Worm (Caenorhabditis elegans) whole organism, L4 larva: ENCODE measurements around the gene ergi-2.

Experiments used
- ZK337.2 ChIP-seq: fragments of 200-800 bp; sonication (Bioruptor generic); IDR thresholded peaks from 2 replicates; pipeline ENCODE4 v1.3.6; 2022; ENCODE audit warnings: missing genetic modification reagents, missing genetic modification characterization, missing compliant biosample characterization
- attf-4 ChIP-seq: sonication (generic microtip); optimal IDR thresholded peaks from 3 replicates; lab custom pipeline; 2017; ENCODE audit warnings: missing biosample characterization, missing genetic modification characterization
- dmd-8 ChIP-seq: fragments of 200-800 bp; sonication (Bioruptor generic); IDR thresholded peaks from 2 replicates; pipeline ENCODE4 v1.3.6; 2022; ENCODE audit warnings: missing genetic modification characterization, missing compliant biosample characterization
- dmd-9 ChIP-seq: fragments of 200-800 bp; sonication (Bioruptor generic); IDR thresholded peaks from 2 replicates; pipeline ENCODE4 v1.3.6; 2022; ENCODE audit warnings: missing genetic modification reagents, missing genetic modification characterization, missing compliant biosample characterization
- lin-1 ChIP-seq: fragments of 200-800 bp; sonication (Bioruptor generic); IDR thresholded peaks from 2 replicates; pipeline ENCODE4 v1.3.6; 2022; ENCODE audit warnings: missing genetic modification reagents, missing genetic modification characterization, missing compliant biosample characterization
- lin-39 ChIP-seq: fragments of 150-350 bp; optimal IDR thresholded peaks from 2 replicates; lab custom pipeline; 2014; ENCODE audit warnings: missing biosample characterization, missing genetic modification reagents, missing genetic modification characterization
- madf-5 ChIP-seq, 2 experiments: fragments of 200-800 bp; sonication (Bioruptor generic); IDR thresholded peaks; 2 replicates each; pipeline ENCODE4 v1.3.6; 2022; ENCODE audit warnings: missing compliant biosample characterization in 2 of 2, missing genetic modification characterization in 2 of 2
- nhr-102 ChIP-seq: sonication (generic microtip); optimal IDR thresholded peaks from 2 replicates; lab custom pipeline; 2016; ENCODE audit warnings: mild to moderate bottlenecking, missing genetic modification characterization, moderate library complexity, missing compliant biosample characterization
- nhr-25 ChIP-seq: sonication (generic microtip); optimal IDR thresholded peaks from 2 replicates; lab custom pipeline; 2017; ENCODE audit warnings: missing genetic modification characterization, mild to moderate bottlenecking, missing compliant biosample characterization, antibody characterized with exemption, moderate library complexity, borderline replicate concordance; ENCODE audit not compliant: insufficient read depth
- nhr-41 ChIP-seq: fragments of 200-800 bp; sonication (Bioruptor generic); IDR thresholded peaks from 2 replicates; pipeline ENCODE4 v1.3.6; 2022; ENCODE audit warnings: missing genetic modification reagents, missing genetic modification characterization, missing compliant biosample characterization
- set-16 ChIP-seq: fragments of 200-800 bp; sonication (Bioruptor generic); IDR thresholded peaks from 2 replicates; pipeline ENCODE4 v1.3.6; 2022; ENCODE audit warnings: missing genetic modification reagents, missing genetic modification characterization, missing compliant biosample characterization
- unc-62 ChIP-seq, 3 experiments: fragments of 150-350 bp in 1 of 3; sonication (generic microtip); optimal IDR thresholded peaks in 2 of 3; peaks in 1 of 3; 1 replicate in 1 of 3; 2 replicates in 2 of 3; lab custom pipeline; 2014 to 2017; ENCODE audit warnings: missing biosample characterization in 3 of 3, missing genetic modification characterization in 3 of 3, missing genetic modification reagents in 3 of 3, missing genotype in 1 of 3
- vab-7 ChIP-seq: fragments of 200-800 bp; sonication (Bioruptor generic); IDR thresholded peaks from 2 replicates; pipeline ENCODE4 v1.3.6; 2022; ENCODE audit warnings: missing genetic modification reagents, missing genetic modification characterization, missing compliant biosample characterization

The ergi-2 gene

DNA sequence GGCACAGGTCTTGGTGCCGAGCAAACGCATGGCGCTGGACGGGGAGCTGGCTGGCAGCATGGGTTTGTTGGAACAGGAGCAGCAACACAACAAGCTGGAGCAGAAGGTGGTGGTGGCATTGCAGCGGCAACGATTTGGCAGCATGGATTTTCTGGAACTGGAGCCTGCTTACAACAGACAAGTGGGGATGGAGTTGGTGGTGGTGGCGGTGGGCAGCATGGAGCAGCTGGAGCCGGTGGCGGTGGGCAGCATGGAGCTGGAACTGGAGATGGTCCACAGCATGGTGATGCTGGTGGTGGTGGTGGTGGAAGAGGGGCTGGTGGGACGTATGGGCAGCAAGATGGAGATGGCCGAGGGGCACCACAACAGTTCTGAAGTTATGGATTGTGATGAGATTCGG is 46.3 kb downstream of the ergi-2 start:
- TF ChIP-seq set-16 = peak; percentile 92
- TF ChIP-seq attf-4 = no peak
- 0 out of 4 replicates have a peak, but pooled peaks of 1 of the 2 experiments have one; percentile 43 for TF ChIP-seq madf-5 (GFP tag; IDR thresholded peaks at IDR 0.05; lab: Robert Waterston, UW)
- TF ChIP-seq, all 104 proteins: peak for 2

- TF ChIP-seq ZK337.2 (GFP tag; lab: Robert Waterston, UW) (no peak), unc-62 (GFP tag; optimal IDR thresholded peaks at IDR 0.05 in 1 of 2; lab: Kevin White, UChicago) (peak in 1 of 2 experiments; percentile 67), unc-62 (tag; optimal IDR thresholded peaks at IDR 0.05; lab: Kevin White, UChicago) (no peak), nhr-102 (tag; lab: Kevin White, UChicago) (no peak), nhr-25 (no peak)
These were observed 47.6 kb downstream of the ergi-2 start for ce11 chrX:14959393-14960073.

DNA sequence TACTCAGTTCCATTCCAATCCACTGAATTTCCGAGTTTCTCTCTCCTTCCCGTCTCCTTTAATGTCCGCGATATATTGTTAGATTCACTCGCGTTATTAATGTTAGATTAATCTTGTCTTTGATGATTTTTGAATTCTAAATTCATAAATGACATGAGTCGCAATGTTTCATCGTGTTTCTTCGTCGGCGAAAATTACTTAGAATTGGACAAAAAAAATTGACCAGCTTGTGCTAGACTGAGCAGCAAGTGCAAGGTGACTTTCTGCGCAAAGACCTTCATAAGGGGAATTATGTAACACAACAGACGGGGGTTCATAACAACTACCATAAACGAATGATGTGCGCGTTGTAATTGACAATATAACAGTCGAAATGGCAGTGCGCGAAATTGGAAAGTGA is 48.7 kb downstream of the ergi-2 start:
- peak in 1 of 2 experiments; percentile 97 for TF ChIP-seq unc-62 (GFP tag; optimal IDR thresholded peaks at IDR 0.05 in 1 of 2; lab: Kevin White, UChicago)
- TF ChIP-seq unc-62 (tag; optimal IDR thresholded peaks at IDR 0.05; lab: Kevin White, UChicago) = no peak
- TF ChIP-seq dmd-8 (GFP tag; lab: Robert Waterston, UW) = no peak
- TF ChIP-seq vab-7 = no peak
- TF ChIP-seq, all 104 proteins: peak for 1

DNA sequence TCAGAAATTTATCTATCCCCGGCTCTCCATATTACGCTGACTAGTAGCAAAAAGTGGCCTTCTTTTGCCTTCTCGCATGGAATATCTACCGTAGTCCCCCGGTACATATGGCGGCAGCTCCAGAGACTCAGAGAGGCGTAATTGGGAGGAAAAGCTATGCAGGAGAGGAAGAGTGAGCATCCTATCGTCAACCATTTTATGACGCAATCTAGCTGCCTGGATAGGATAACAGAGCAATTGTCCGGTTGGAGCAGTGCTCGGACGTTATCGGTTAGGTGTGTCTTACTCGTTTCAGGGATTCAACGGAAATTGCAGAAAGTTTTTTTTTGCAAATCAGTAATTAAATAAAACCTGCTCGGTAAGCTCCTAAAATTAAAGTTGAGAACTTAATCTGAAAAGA is 49.9 kb downstream of the ergi-2 start:
- peak in 1 of 2 experiments; percentile 84 for TF ChIP-seq unc-62 (GFP tag; optimal IDR thresholded peaks at IDR 0.05 in 1 of 2; lab: Kevin White, UChicago)
- no peak for TF ChIP-seq unc-62 (tag; optimal IDR thresholded peaks at IDR 0.05; lab: Kevin White, UChicago)
- no peak for TF ChIP-seq nhr-41 (GFP tag; lab: Robert Waterston, UW)

DNA sequence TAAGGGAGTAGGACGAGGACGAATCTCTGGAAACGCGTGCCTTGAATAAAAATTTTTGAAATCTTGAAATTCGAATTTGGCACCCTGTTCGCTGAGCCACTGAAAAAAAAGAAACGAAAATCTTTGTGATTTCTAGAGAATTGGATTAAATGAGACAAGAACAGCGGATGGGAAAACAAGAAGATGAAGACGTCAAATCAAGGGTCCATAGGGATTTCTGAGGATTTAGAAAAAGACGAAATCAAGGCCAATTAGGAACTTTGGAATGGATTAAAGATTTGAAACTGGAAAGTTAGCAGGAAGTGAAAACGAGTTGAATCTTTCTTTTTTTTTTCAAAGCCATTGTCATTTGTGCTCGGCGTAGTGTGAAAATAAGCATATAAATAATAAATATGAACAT is 52.6 kb downstream of the ergi-2 start, which contains the start of gene pag-3:
pag-3 (minus strand) TSS at position 101 of the 400 bp plus-strand sequence.
- TF ChIP-seq lin-1 (GFP tag; lab: Robert Waterston, UW) (no peak), unc-62 (GFP tag; optimal IDR thresholded peaks at IDR 0.05 in 1 of 2; lab: Kevin White, UChicago) (peak in 1 of 2 experiments; percentile 23), unc-62 (tag; optimal IDR thresholded peaks at IDR 0.05; lab: Kevin White, UChicago) (no peak), dmd-9 (GFP tag; lab: Robert Waterston, UW) (no peak), lin-39 (tag; lab: Kevin White, UChicago) (no peak)
- TF ChIP-seq, all 104 proteins: peak for 1
